Fruit fly (Drosophila melanogaster) whole organism, pupa: ENCODE measurements around the gene CG15773.

Experiments used
- CG10348 ChIP-seq: fragments of 200-800 bp; sonication (Bioruptor generic); IDR thresholded peaks from 2 replicates; pipeline ENCODE4 v1.3.6; 2022; ENCODE audit warnings: missing biosample characterization, missing genetic modification characterization
- CG12605 ChIP-seq: fragments of 200-800 bp; sonication (Bioruptor generic); IDR thresholded peaks from 2 replicates; pipeline ENCODE4 v1.3.6; 2022; ENCODE audit warnings: missing biosample characterization, missing genetic modification characterization
- CG13204 ChIP-seq: fragments of 200-800 bp; sonication (Bioruptor generic); optimal IDR thresholded peaks from 2 replicates; lab custom pipeline; 2018; ENCODE audit warnings: missing biosample characterization, mild to moderate bottlenecking, missing genetic modification characterization, moderate library complexity
- CG14655 ChIP-seq: fragments of 200-800 bp; sonication (Bioruptor generic); optimal IDR thresholded peaks from 3 replicates; lab custom pipeline; 2017; ENCODE audit warnings: mild to moderate bottlenecking, missing biosample characterization, missing genetic modification reagents, missing genetic modification characterization
- CG15710 ChIP-seq: fragments of 200-800 bp; sonication (Bioruptor generic); optimal IDR thresholded peaks from 2 replicates; lab custom pipeline; 2018; ENCODE audit warnings: missing biosample characterization, mild to moderate bottlenecking, missing genetic modification characterization, moderate library complexity
- CG17806 ChIP-seq: fragments of 200-800 bp; sonication (Bioruptor generic); optimal IDR thresholded peaks from 2 replicates; lab custom pipeline; 2018; ENCODE audit warnings: missing biosample characterization, mild to moderate bottlenecking, missing genetic modification characterization, moderate library complexity
- CG32121 ChIP-seq: fragments of 200-800 bp; sonication (Bioruptor generic); IDR thresholded peaks from 2 replicates; pipeline ENCODE4 v1.3.6; 2022; ENCODE audit warnings: missing biosample characterization, missing genetic modification characterization
- CG34367 ChIP-seq: fragments of 200-800 bp; sonication (Bioruptor generic); optimal IDR thresholded peaks from 2 replicates; lab custom pipeline; 2018; ENCODE audit warnings: missing biosample characterization, mild to moderate bottlenecking, missing genetic modification characterization
- CG4496 ChIP-seq: fragments of 200-800 bp; sonication (Bioruptor generic); IDR thresholded peaks from 3 replicates; pipeline ENCODE4 v1.3.6; 2022; ENCODE audit warnings: missing biosample characterization, missing genetic modification characterization
- CG8159 ChIP-seq: fragments of 200-800 bp; sonication (Bioruptor generic); optimal IDR thresholded peaks from 3 replicates; lab custom pipeline; 2018; ENCODE audit warnings: missing biosample characterization, mild to moderate bottlenecking, missing genetic modification characterization, moderate library complexity
- CG8301 ChIP-seq: fragments of 200-800 bp; sonication (Bioruptor generic); optimal IDR thresholded peaks from 2 replicates; lab custom pipeline; 2018; ENCODE audit warnings: missing biosample characterization, mild to moderate bottlenecking, missing genetic modification characterization
- CG9948 ChIP-seq: fragments of 200-800 bp; sonication (Bioruptor generic); optimal IDR thresholded peaks from 2 replicates; lab custom pipeline; 2018; ENCODE audit warnings: missing biosample characterization, mild to moderate bottlenecking, missing genetic modification characterization, moderate library complexity
- D1 ChIP-seq: fragments of 200-800 bp; sonication (Bioruptor generic); optimal IDR thresholded peaks from 2 replicates; lab custom pipeline; 2018; ENCODE audit warnings: missing biosample characterization, mild to moderate bottlenecking, missing genetic modification characterization, moderate library complexity
- EcR ChIP-seq: fragments of 200-800 bp; sonication (Bioruptor generic); optimal IDR thresholded peaks from 3 replicates; lab custom pipeline; 2019; ENCODE audit warnings: missing biosample characterization, missing genetic modification characterization, mild to moderate bottlenecking, moderate library complexity, missing genetic modification reagents
- Ets98B ChIP-seq: fragments of 200-800 bp; sonication (Bioruptor generic); IDR thresholded peaks from 2 replicates; pipeline ENCODE4 v1.3.6; 2022; ENCODE audit warnings: missing biosample characterization, missing genetic modification characterization
- Pif1A ChIP-seq: fragments of 200-800 bp; sonication (Bioruptor generic); optimal IDR thresholded peaks from 3 replicates; lab custom pipeline; 2016; ENCODE audit warnings: missing biosample characterization, missing genetic modification characterization
- Pif1B ChIP-seq: fragments of 200-800 bp; sonication (Bioruptor generic); optimal IDR thresholded peaks from 3 replicates; lab custom pipeline; 2016; ENCODE audit warnings: missing biosample characterization, missing genetic modification characterization
- Snoo ChIP-seq: fragments of 200-800 bp; sonication (Bioruptor generic); optimal IDR thresholded peaks from 3 replicates; lab custom pipeline; 2017; ENCODE audit warnings: missing biosample characterization, mild to moderate bottlenecking, missing genetic modification characterization, inconsistent platforms
- fd96Ca ChIP-seq: fragments of 200-800 bp; sonication (Bioruptor generic); IDR thresholded peaks from 3 replicates; pipeline ENCODE4 v1.3.6; 2022; ENCODE audit warnings: missing biosample characterization, missing genetic modification characterization
- gl ChIP-seq: fragments of 200-800 bp; sonication (Bioruptor generic); optimal IDR thresholded peaks from 2 replicates; lab custom pipeline; 2018; ENCODE audit warnings: missing biosample characterization, mild to moderate bottlenecking, missing genetic modification characterization
- rn ChIP-seq: fragments of 200-800 bp; sonication (Bioruptor generic); IDR thresholded peaks from 2 replicates; pipeline ENCODE4 v1.3.6; 2022; ENCODE audit warnings: missing biosample characterization, missing genetic modification characterization

CG15773 gene

dm6 chrX:5763443-5764000, 31.0 kb downstream of the CG15773 start:
- TF ChIP-seq Ets98B (GFP tag; lab: Robert Waterston, UW) (0 out of 2 replicates have a peak, but pooled peaks have one; percentile 5), Pif1B (no peak), CG4496 (GFP tag; lab: Robert Waterston, UW) (peak; percentile 46; the same call in 1 of the 3 replicates)
- TF ChIP-seq, all 21 proteins: peak for 2

dm6 chrX:5764001-5764892, 31.7 kb downstream of the CG15773 start, which contains the start of the genes MAPk-Ak2 and CG42699:
Gene MAPk-Ak2, minus strand, starts transcription at chrX:5764203.
Gene CG42699, plus strand, starts transcription at chrX:5764553.
- peak; percentile 24 for TF ChIP-seq CG13204 (GFP tag; lab: Kevin White, UChicago)
- peak; percentile 45 for TF ChIP-seq CG34367
- TF ChIP-seq Ets98B (GFP tag; lab: Robert Waterston, UW): peak; percentile 34
- peak; percentile 77 for TF ChIP-seq Pif1A (GFP tag; lab: Kevin White, UChicago)
- TF ChIP-seq CG12605 (GFP tag; lab: Robert Waterston, UW): 0 out of 2 replicates have a peak, but pooled peaks have one; percentile 28
- no peak; the same call in 2 of the 3 replicates for TF ChIP-seq fd96Ca (GFP tag; lab: Robert Waterston, UW)
- no peak for TF ChIP-seq CG10348 (GFP tag; lab: Robert Waterston, UW)
- peak; percentile 18 for TF ChIP-seq CG17806
- 0 out of 2 replicates have a peak, but pooled peaks have one; percentile 9 for TF ChIP-seq CG32121 (GFP tag; lab: Robert Waterston, UW)
- TF ChIP-seq Pif1B: peak; percentile 8
- TF ChIP-seq CG8159 (tag; lab: Kevin White, UChicago): peak; percentile 29
- TF ChIP-seq CG15710 (tag; lab: Kevin White, UChicago): peak; percentile 31
- TF ChIP-seq Snoo (tag; lab: Kevin White, UChicago): peak; percentile 17
- no peak for TF ChIP-seq D1 (tag; lab: Kevin White, UChicago)
- no peak for TF ChIP-seq CG9948 (tag; lab: Kevin White, UChicago)
- peak; percentile 65 for TF ChIP-seq gl
- no peak for TF ChIP-seq rn (GFP tag; lab: Robert Waterston, UW)
- TF ChIP-seq CG14655 (GFP tag; lab: Kevin White, UChicago): no peak
- no peak for TF ChIP-seq CG4496 (GFP tag; lab: Robert Waterston, UW)
- peak; percentile 42 for TF ChIP-seq EcR
- TF ChIP-seq CG8301 (tag; lab: Kevin White, UChicago): peak; percentile 6

- TF ChIP-seq fd96Ca (GFP tag; lab: Robert Waterston, UW) (no peak), CG9948 (tag; lab: Kevin White, UChicago) (no peak), CG34367 (no peak), gl (no peak), D1 (tag; lab: Kevin White, UChicago) (no peak), CG12605 (GFP tag; lab: Robert Waterston, UW) (no peak), Snoo (tag; lab: Kevin White, UChicago) (no peak), CG10348 (GFP tag; lab: Robert Waterston, UW) (no peak), CG32121 (GFP tag; lab: Robert Waterston, UW) (no peak), CG17806 (no peak), CG4496 (GFP tag; lab: Robert Waterston, UW) (no peak)
Observed at dm6 chrX:5766732-5767131, 34.2 kb downstream of the CG15773 start.

DNA sequence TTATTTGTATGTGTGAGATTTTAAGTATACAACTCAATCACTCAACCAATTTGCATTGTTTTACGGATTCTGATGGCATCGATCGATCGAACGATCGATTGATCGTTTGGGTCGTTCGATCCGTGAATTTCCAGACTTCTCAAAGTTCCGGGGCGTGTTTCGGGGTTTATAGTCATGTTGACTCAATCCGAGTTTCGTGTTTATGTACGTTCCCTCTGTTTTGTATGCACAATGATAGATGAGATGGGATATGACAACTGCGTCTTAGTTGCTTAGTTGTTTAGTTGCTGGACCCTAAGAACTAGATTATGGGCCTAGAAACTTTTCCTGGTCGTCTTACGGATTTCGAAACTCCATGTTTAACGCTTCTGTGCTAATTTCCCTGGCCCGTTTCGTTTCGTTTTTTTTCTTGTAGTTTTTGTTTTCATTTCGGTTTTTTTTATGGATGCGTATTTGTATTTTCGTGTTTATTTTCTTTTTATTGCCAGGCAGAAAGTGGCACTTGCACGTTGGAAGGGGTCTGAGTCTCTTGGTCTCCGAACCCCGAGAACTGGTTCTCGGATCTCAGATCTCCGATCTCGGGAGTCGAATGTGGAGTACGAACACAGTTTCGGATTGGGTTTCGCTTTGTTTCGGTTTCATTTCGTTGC, 36.2 kb downstream of the CG15773 start:
- TF ChIP-seq CG8159 (tag; lab: Kevin White, UChicago) (peak; percentile 44), gl (peak; percentile 73), CG9948 (tag; lab: Kevin White, UChicago) (peak; percentile 5), CG8301 (tag; lab: Kevin White, UChicago) (no peak), D1 (tag; lab: Kevin White, UChicago) (no peak), Pif1B (peak; percentile 1), EcR (peak; percentile 72), CG34367 (peak; percentile 48), fd96Ca (GFP tag; lab: Robert Waterston, UW) (no peak), CG13204 (GFP tag; lab: Kevin White, UChicago) (peak; percentile 60), CG32121 (GFP tag; lab: Robert Waterston, UW) (no peak), Pif1A (GFP tag; lab: Kevin White, UChicago) (peak; percentile 21), rn (GFP tag; lab: Robert Waterston, UW) (no peak), Ets98B (GFP tag; lab: Robert Waterston, UW) (no peak), CG15710 (tag; lab: Kevin White, UChicago) (peak; percentile 46), CG17806 (peak; percentile 30)

dm6 chrX:5770730-5771181, 38.2 kb downstream of the CG15773 start, which contains the start of gene CG3097:
Gene CG3097, minus strand, starts transcription at chrX:5770780.
- TF ChIP-seq D1 (tag; lab: Kevin White, UChicago) (no peak), CG14655 (GFP tag; lab: Kevin White, UChicago) (no peak), fd96Ca (GFP tag; lab: Robert Waterston, UW) (peak; percentile 42; the same call in 1 of the 3 replicates), CG4496 (GFP tag; lab: Robert Waterston, UW) (peak; percentile 36; the same call in 1 of the 3 replicates), CG8301 (tag; lab: Kevin White, UChicago) (no peak), Snoo (tag; lab: Kevin White, UChicago) (no peak), Pif1A (GFP tag; lab: Kevin White, UChicago) (peak; percentile 7), EcR (peak; percentile 44), Ets98B (GFP tag; lab: Robert Waterston, UW) (peak; percentile 47; the same call in 1 of the 2 replicates), CG9948 (tag; lab: Kevin White, UChicago) (no peak), CG13204 (GFP tag; lab: Kevin White, UChicago) (peak; percentile 43)
